Worm (Caenorhabditis elegans) whole organism, L1 larva: ENCODE data around the gene fbxa-14.
A peak's percentile ranks its signal among the peaks of the same experiment; 100 is the strongest.

Source experiments
- C34B4.2 ChIP-seq: sonication (generic microtip); optimal IDR thresholded peaks from 2 replicates; lab custom pipeline; 2017; ENCODE audit warnings: mild to moderate bottlenecking, missing genetic modification characterization, missing compliant biosample characterization
- Y116A8C.19 ChIP-seq: sonication (generic microtip); optimal IDR thresholded peaks from 2 replicates; lab custom pipeline; 2016; ENCODE audit warnings: missing compliant biosample characterization, missing genetic modification characterization, borderline replicate concordance
- ceh-8 ChIP-seq: fragments of 200-800 bp; sonication (Bioruptor generic); optimal IDR thresholded peaks from 2 replicates; lab custom pipeline; 2018; ENCODE audit warnings: mild to moderate bottlenecking, missing genetic modification characterization, moderate library complexity, missing compliant biosample characterization
- ceh-88 ChIP-seq: fragments of 200-800 bp; sonication (Bioruptor generic); IDR thresholded peaks from 2 replicates; pipeline ENCODE4 v1.3.6; 2022; ENCODE audit warnings: missing genetic modification characterization, missing compliant biosample characterization
- ceh-90 ChIP-seq: sonication (generic microtip); optimal IDR thresholded peaks from 2 replicates; lab custom pipeline; 2016; ENCODE audit warnings: missing genetic modification characterization, missing compliant biosample characterization
- ces-1 ChIP-seq: fragments of 150-350 bp; optimal IDR thresholded peaks from 2 replicates; lab custom pipeline; 2014; ENCODE audit warnings: missing biosample characterization, missing genetic modification reagents, missing genetic modification characterization
- dpl-1 ChIP-seq, 3 experiments: fragments of 150-350 bp in 2 of 3; sonication (generic microtip) in 1 of 3; optimal IDR thresholded peaks; 2 replicates each; lab custom pipeline; 2014 to 2017; ENCODE audit warnings: missing biosample characterization in 3 of 3, missing genetic modification characterization in 3 of 3, missing genetic modification reagents in 3 of 3
- efl-1 ChIP-seq, 4 experiments: fragments of 150-350 bp; optimal IDR thresholded peaks in 3 of 4; peaks in 1 of 4; 1 replicate in 1 of 4; 2 replicates in 3 of 4; lab custom pipeline; 2014; ENCODE audit warnings: missing biosample characterization in 2 of 4, missing genetic modification characterization in 2 of 4, missing genetic modification reagents in 2 of 4
- elt-3 ChIP-seq, 6 experiments: fragments of 150-350 bp in 1 of 6; sonication (generic microtip); optimal IDR thresholded peaks; 2 replicates each; lab custom pipeline; 2017 to 2018; ENCODE audit warnings: missing biosample characterization in 6 of 6, missing genetic modification characterization in 6 of 6, inconsistent platforms in 1 of 6
- fkh-10 ChIP-seq: sonication (generic microtip); optimal IDR thresholded peaks from 2 replicates; lab custom pipeline; 2017; ENCODE audit warnings: missing biosample characterization, missing genetic modification reagents, missing genetic modification characterization
- grh-1 ChIP-seq: fragments of 200-800 bp; sonication (Bioruptor generic); IDR thresholded peaks from 2 replicates; pipeline ENCODE4 v1.3.6; 2022; ENCODE audit warnings: missing genetic modification reagents, missing genetic modification characterization, missing compliant biosample characterization
- hlh-17 ChIP-seq: fragments of 200-800 bp; sonication (Bioruptor generic); optimal IDR thresholded peaks from 2 replicates; lab custom pipeline; 2018; ENCODE audit warnings: missing genetic modification characterization, mild to moderate bottlenecking, missing compliant biosample characterization, moderate library complexity, borderline replicate concordance
- hpl-2 ChIP-seq: fragments of 150-350 bp; optimal IDR thresholded peaks from 2 replicates; lab custom pipeline; 2014; ENCODE audit warnings: missing biosample characterization, missing genetic modification reagents, missing genetic modification characterization
- lin-35 ChIP-seq, 2 experiments: fragments of 150-350 bp; optimal IDR thresholded peaks; 2 replicates each; lab custom pipeline; 2014; ENCODE audit warnings: missing biosample characterization in 2 of 2, missing genetic modification characterization in 2 of 2, missing genetic modification reagents in 2 of 2
- lsy-2 ChIP-seq, 2 experiments: fragments of 150-350 bp; optimal IDR thresholded peaks; 2 replicates each; lab custom pipeline; 2014; ENCODE audit warnings: missing biosample characterization in 2 of 2, missing genetic modification characterization in 2 of 2
- mdl-1 ChIP-seq, 2 experiments: fragments of 150-350 bp; optimal IDR thresholded peaks; 2 replicates each; lab custom pipeline; 2014 to 2017; ENCODE audit warnings: missing biosample characterization in 2 of 2, missing genetic modification characterization in 2 of 2, inconsistent platforms in 1 of 2
- nhr-11 ChIP-seq: fragments of 150-350 bp; optimal IDR thresholded peaks from 2 replicates; lab custom pipeline; 2014; ENCODE audit warnings: missing biosample characterization, missing genetic modification characterization
- nhr-28 ChIP-seq: fragments of 150-350 bp; optimal IDR thresholded peaks from 2 replicates; lab custom pipeline; 2014; ENCODE audit warnings: missing biosample characterization, missing genetic modification characterization
- nhr-47 ChIP-seq: sonication (generic microtip); optimal IDR thresholded peaks from 2 replicates; lab custom pipeline; 2016; ENCODE audit warnings: mild to moderate bottlenecking, missing genetic modification characterization, moderate library complexity, missing compliant biosample characterization
- nhr-77 ChIP-seq: fragments of 150-350 bp; optimal IDR thresholded peaks from 2 replicates; lab custom pipeline; 2014; ENCODE audit warnings: missing biosample characterization, missing genetic modification characterization
- nhr-85 ChIP-seq: sonication (generic microtip); peaks from one replicate; lab custom pipeline; 2016; ENCODE audit warnings: missing genetic modification characterization, inconsistent platforms, missing compliant biosample characterization
- pag-3 ChIP-seq: sonication (generic microtip); optimal IDR thresholded peaks from 2 replicates; lab custom pipeline; 2017; ENCODE audit warnings: missing genetic modification characterization, mild to moderate bottlenecking, missing compliant biosample characterization, antibody characterized with exemption, borderline replicate concordance; ENCODE audit not compliant: insufficient read depth
- rnt-1 ChIP-seq: sonication (generic microtip); optimal IDR thresholded peaks from 2 replicates; lab custom pipeline; 2016; ENCODE audit warnings: mild to moderate bottlenecking, missing genetic modification characterization, moderate library complexity, missing compliant biosample characterization
- skn-1 ChIP-seq: fragments of 150-350 bp; optimal IDR thresholded peaks from 2 replicates; lab custom pipeline; 2014; ENCODE audit warnings: missing biosample characterization, missing genetic modification characterization
- sup-37 ChIP-seq: fragments of 200-800 bp; sonication (Bioruptor generic); optimal IDR thresholded peaks from 2 replicates; lab custom pipeline; 2018; ENCODE audit warnings: mild to moderate bottlenecking, missing genetic modification characterization, missing compliant biosample characterization
- tbx-2 ChIP-seq: sonication (generic microtip); optimal IDR thresholded peaks from 2 replicates; lab custom pipeline; 2016; ENCODE audit warnings: missing genetic modification characterization, missing compliant biosample characterization
- unc-30 ChIP-seq: sonication (generic microtip); optimal IDR thresholded peaks from 2 replicates; lab custom pipeline; 2017; ENCODE audit warnings: missing biosample characterization, missing genetic modification characterization
- unc-62 ChIP-seq: fragments of 150-350 bp; optimal IDR thresholded peaks from 2 replicates; lab custom pipeline; 2014; ENCODE audit warnings: missing biosample characterization, missing genetic modification reagents, missing genetic modification characterization
- unc-98 ChIP-seq: fragments of 200-800 bp; sonication (Bioruptor generic); IDR thresholded peaks from 2 replicates; pipeline ENCODE4 v1.3.6; 2022; ENCODE audit warnings: missing genetic modification characterization, missing compliant biosample characterization
- vab-15 ChIP-seq: sonication (generic microtip); optimal IDR thresholded peaks from 2 replicates; lab custom pipeline; 2017; ENCODE audit warnings: missing genotype, mild to moderate bottlenecking, missing genetic modification characterization, missing compliant biosample characterization
- zag-1 ChIP-seq: fragments of 150-350 bp; optimal IDR thresholded peaks from 2 replicates; lab custom pipeline; 2014; ENCODE audit warnings: missing biosample characterization, missing genetic modification characterization
- ztf-4 ChIP-seq: fragments of 150-350 bp; optimal IDR thresholded peaks from 2 replicates; lab custom pipeline; 2014; ENCODE audit warnings: missing biosample characterization, missing genetic modification characterization

Gene fbxa-14

ce11 chrIII:1347003-1347402 is 22.6 kb upstream of the fbxa-14 start:
- TF ChIP-seq efl-1 (optimal IDR thresholded peaks at IDR 0.05; lab: Kevin White, UChicago) (no peak), efl-1 (GFP tag; optimal IDR thresholded peaks at IDR 0.05 in 1 of 2; lab: Kevin White, UChicago) (peak in 1 of 2 experiments; percentile 51), lin-35 (GFP tag; optimal IDR thresholded peaks at IDR 0.05; lab: Kevin White, UChicago) (no peak)

DNA sequence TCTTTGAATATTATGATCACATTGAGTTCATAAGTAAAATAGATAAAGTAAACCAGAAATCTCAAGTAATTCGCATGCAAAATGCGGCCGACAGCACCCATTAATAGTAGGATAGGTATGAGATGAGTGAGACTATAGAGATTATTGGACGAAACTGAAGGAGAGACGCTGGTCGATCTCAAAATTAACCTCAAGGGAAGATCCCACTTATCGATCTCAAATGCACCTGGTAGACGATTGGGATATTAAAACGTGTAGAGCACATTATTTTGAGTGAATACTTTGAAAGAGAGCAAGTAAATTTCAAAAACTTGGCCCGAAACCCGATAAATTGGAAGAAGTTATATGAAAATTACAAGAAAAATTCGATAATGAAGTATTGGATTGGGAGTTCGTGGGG is 21.3 kb upstream of the fbxa-14 start, which contains the start of gene Y82E9BL.6:
Gene Y82E9BL.6 (minus strand): TSS at position 101 of the 400 bp plus-strand sequence.
- TF ChIP-seq zag-1 (tag; lab: Kevin White, UChicago) = no peak
- TF ChIP-seq vab-15 (tag; lab: Kevin White, UChicago) = no peak
- TF ChIP-seq unc-98 = no peak
- TF ChIP-seq rnt-1 (tag; lab: Kevin White, UChicago) = no peak
- no peak for TF ChIP-seq ceh-90
- TF ChIP-seq nhr-28 (tag; lab: Kevin White, UChicago) = no peak
- no peak for TF ChIP-seq nhr-47
- TF ChIP-seq hpl-2 = no peak
- no peak for TF ChIP-seq fkh-10 (GFP tag; lab: Kevin White, UChicago)
- TF ChIP-seq pag-3 (tag; lab: Kevin White, UChicago) = no peak
- no peak for TF ChIP-seq Y116A8C.19
- TF ChIP-seq skn-1 (tag; lab: Kevin White, UChicago) = no peak
- no peak for TF ChIP-seq efl-1 (optimal IDR thresholded peaks at IDR 0.05; lab: Kevin White, UChicago)
- no peak for TF ChIP-seq efl-1 (GFP tag; optimal IDR thresholded peaks at IDR 0.05 in 1 of 2; lab: Kevin White, UChicago)
- no peak for TF ChIP-seq elt-3 (tag; optimal IDR thresholded peaks at IDR 0.05; lab: Kevin White, UChicago)
- TF ChIP-seq hlh-17 (GFP tag; lab: Kevin White, UChicago) = no peak
- TF ChIP-seq mdl-1 (tag; optimal IDR thresholded peaks at IDR 0.05; lab: Kevin White, UChicago) = no peak
- TF ChIP-seq ztf-4 (tag; lab: Kevin White, UChicago) = no peak
- TF ChIP-seq ceh-88 (GFP tag; lab: Robert Waterston, UW) = no peak
- TF ChIP-seq nhr-11 (tag; lab: Kevin White, UChicago) = no peak

- TF ChIP-seq lin-35 (GFP tag; optimal IDR thresholded peaks at IDR 0.05; lab: Kevin White, UChicago) (peak in 1 of 2 experiments; percentile 20), unc-30 (tag; lab: Kevin White, UChicago) (no peak), efl-1 (optimal IDR thresholded peaks at IDR 0.05; lab: Kevin White, UChicago) (peak; percentile 27 to 63), efl-1 (GFP tag; optimal IDR thresholded peaks at IDR 0.05 in 1 of 2; lab: Kevin White, UChicago) (peak; percentile 62 to 76), dpl-1 (GFP tag; optimal IDR thresholded peaks at IDR 0.05; lab: Kevin White, UChicago) (peak in 1 of 3 experiments; percentile 44), sup-37 (GFP tag; lab: Kevin White, UChicago) (no peak)
Measured at ce11 chrIII:1342919-1343419, 18.6 kb upstream of the fbxa-14 start, which contains the start of gene fbxa-27. Gene fbxa-27, plus strand, starts transcription at chrIII:1342969.

- TF ChIP-seq nhr-77 (tag; lab: Kevin White, UChicago) (no peak), unc-98 (no peak), ces-1 (GFP tag; lab: Kevin White, UChicago) (no peak), mdl-1 (tag; optimal IDR thresholded peaks at IDR 0.05; lab: Kevin White, UChicago) (no peak), lsy-2 (tag; optimal IDR thresholded peaks at IDR 0.05; lab: Kevin White, UChicago) (no peak), C34B4.2 (tag; lab: Kevin White, UChicago) (no peak), lin-35 (GFP tag; optimal IDR thresholded peaks at IDR 0.05; lab: Kevin White, UChicago) (no peak), ztf-4 (tag; lab: Kevin White, UChicago) (no peak), ceh-8 (GFP tag; lab: Kevin White, UChicago) (no peak), nhr-85 (tag; lab: Kevin White, UChicago) (no peak)
Measured at ce11 chrIII:1342488-1342887, 18.1 kb upstream of the fbxa-14 start, which contains the start of gene fbxa-26. Gene fbxa-26, minus strand, starts transcription at chrIII:1342522.

ce11 chrIII:1340240-1340639 is 15.8 kb upstream of the fbxa-14 start, which contains the start of gene fbxa-5:
Gene fbxa-5, minus strand, starts transcription at chrIII:1340340.
- no peak for TF ChIP-seq unc-62 (GFP tag; lab: Kevin White, UChicago)
- no peak for TF ChIP-seq tbx-2
- TF ChIP-seq grh-1 (GFP tag; lab: Robert Waterston, UW) = no peak
